Worm (Caenorhabditis elegans) whole organism, L2 larva: ENCODE results near the gene fbxb-79.

Experiments
- C34F6.9 ChIP-seq: fragments of 150-350 bp; optimal IDR thresholded peaks from 2 replicates; lab custom pipeline; 2014; ENCODE audit warnings: missing biosample characterization, missing genetic modification characterization
- ama-1 ChIP-seq: fragments of 150-350 bp; optimal IDR thresholded peaks from 2 replicates; lab custom pipeline; 2018; ENCODE audit warnings: inconsistent platforms
- elt-3 ChIP-seq: sonication (generic microtip); optimal IDR thresholded peaks from 2 replicates; lab custom pipeline; 2017; ENCODE audit warnings: missing biosample characterization, missing genetic modification characterization
- lsy-2 ChIP-seq, 2 experiments: fragments of 150-350 bp in 1 of 2; sonication (generic microtip) in 1 of 2; optimal IDR thresholded peaks; 2 replicates each; lab custom pipeline; 2014 to 2017; ENCODE audit warnings: missing biosample characterization in 2 of 2, missing genetic modification characterization in 2 of 2
- nhr-77 ChIP-seq: fragments of 150-350 bp; optimal IDR thresholded peaks from 2 replicates; lab custom pipeline; 2014; ENCODE audit warnings: missing biosample characterization, missing genetic modification characterization
- sem-4 ChIP-seq: fragments of 150-350 bp; optimal IDR thresholded peaks from 2 replicates; lab custom pipeline; 2014; ENCODE audit warnings: missing biosample characterization, missing genetic modification reagents, missing genetic modification characterization
- skn-1 ChIP-seq: sonication (generic microtip); optimal IDR thresholded peaks from 2 replicates; lab custom pipeline; 2017; ENCODE audit warnings: missing biosample characterization, missing genetic modification characterization
- zag-1 ChIP-seq: fragments of 150-350 bp; optimal IDR thresholded peaks from 2 replicates; lab custom pipeline; 2014; ENCODE audit warnings: missing biosample characterization, missing genetic modification characterization

- TF ChIP-seq skn-1 (tag; lab: Kevin White, UChicago) (no peak), nhr-77 (no peak), zag-1 (tag; lab: Kevin White, UChicago) (no peak), lsy-2 (tag; optimal IDR thresholded peaks at IDR 0.05; lab: Kevin White, UChicago) (peak in 1 of 2 experiments; percentile 37), ama-1 (lab: Kevin White, UChicago) (peak; percentile 1), elt-3 (tag; lab: Kevin White, UChicago) (no peak), C34F6.9 (tag; lab: Kevin White, UChicago) (no peak), sem-4 (tag; lab: Kevin White, UChicago) (no peak)
Observed at ce11 chrIV:11150844-11151243, 38.5 kb downstream of the fbxb-79 start, which contains the start of gene C08F8.2.
